Fruit fly (Drosophila melanogaster) whole organism, embryonic: ENCODE data around the gene Fit2.

Source experiments
- Atf3 ChIP-seq: fragments of 200-800 bp; sonication (Bioruptor generic); optimal IDR thresholded peaks from 3 replicates; lab custom pipeline; 2016; ENCODE audit warnings: missing biosample characterization, missing genetic modification characterization
- C15 ChIP-seq: fragments of 200-800 bp; sonication (Bioruptor generic); IDR thresholded peaks from 3 replicates; pipeline ENCODE4 v1.3.6; 2022; ENCODE audit warnings: missing biosample characterization, missing genetic modification characterization
- CG10321 ChIP-seq: fragments of 200-800 bp; sonication (Bioruptor generic); IDR thresholded peaks from 2 replicates; pipeline ENCODE4 v1.3.6; 2022; ENCODE audit warnings: missing biosample characterization, missing genetic modification characterization
- CG11247 ChIP-seq: fragments of 200-800 bp; sonication (Bioruptor generic); IDR thresholded peaks from 2 replicates; pipeline ENCODE4 v1.3.6; 2022; ENCODE audit warnings: missing biosample characterization, missing genetic modification characterization
- CG11456 ChIP-seq: fragments of 200-800 bp; sonication (Bioruptor generic); IDR thresholded peaks from 3 replicates; pipeline ENCODE4 v1.3.6; 2022; ENCODE audit warnings: missing biosample characterization, missing genetic modification characterization
- CG12219 ChIP-seq: fragments of 200-800 bp; sonication (Bioruptor generic); optimal IDR thresholded peaks from 3 replicates; lab custom pipeline; 2018; ENCODE audit warnings: missing biosample characterization, mild to moderate bottlenecking, missing genetic modification characterization
- CG12744 ChIP-seq: fragments of 200-800 bp; sonication (Bioruptor generic); optimal IDR thresholded peaks from 2 replicates; lab custom pipeline; 2016; ENCODE audit warnings: missing biosample characterization, missing genetic modification characterization
- CG13894 ChIP-seq: fragments of 200-800 bp; sonication (Bioruptor generic); optimal IDR thresholded peaks from 3 replicates; lab custom pipeline; 2018; ENCODE audit warnings: missing biosample characterization, mild to moderate bottlenecking, missing genetic modification characterization, moderate library complexity
- CG1603 ChIP-seq: fragments of 200-800 bp; sonication (Bioruptor generic); optimal IDR thresholded peaks from 2 replicates; lab custom pipeline; 2019; ENCODE audit warnings: missing biosample characterization, mild to moderate bottlenecking, missing genetic modification characterization, moderate library complexity
- CG17385 ChIP-seq: fragments of 200-800 bp; sonication (Bioruptor generic); optimal IDR thresholded peaks from 3 replicates; lab custom pipeline; 2018; ENCODE audit warnings: missing biosample characterization, mild to moderate bottlenecking, missing genetic modification characterization
- CG17612 ChIP-seq: fragments of 200-800 bp; sonication (Bioruptor generic); IDR thresholded peaks from 2 replicates; pipeline ENCODE4 v1.3.6; 2022; ENCODE audit warnings: missing biosample characterization, missing genetic modification characterization
- CG42726 ChIP-seq: fragments of 200-800 bp; sonication (Bioruptor generic); IDR thresholded peaks from 2 replicates; pipeline ENCODE4 v1.3.6; 2022; ENCODE audit warnings: missing biosample characterization, missing genetic modification characterization; ENCODE audit not compliant: partially characterized antibody
- CG6854 ChIP-seq: fragments of 200-800 bp; sonication (Bioruptor generic); optimal IDR thresholded peaks from 3 replicates; lab custom pipeline; 2017; ENCODE audit warnings: missing biosample characterization, mild to moderate bottlenecking, missing genetic modification characterization
- CG7786 ChIP-seq: fragments of 200-800 bp; sonication (Bioruptor generic); optimal IDR thresholded peaks from 2 replicates; lab custom pipeline; 2016; ENCODE audit warnings: missing biosample characterization, missing genetic modification characterization
- CG9437 ChIP-seq: fragments of 200-800 bp; sonication (Bioruptor generic); optimal IDR thresholded peaks from 2 replicates; lab custom pipeline; 2018; ENCODE audit warnings: missing biosample characterization, mild to moderate bottlenecking, missing genetic modification characterization
- CG9727 ChIP-seq: fragments of 200-800 bp; sonication (Bioruptor generic); optimal IDR thresholded peaks from 3 replicates; lab custom pipeline; 2017; ENCODE audit warnings: missing biosample characterization, mild to moderate bottlenecking, missing genetic modification characterization
- Elba2 ChIP-seq: fragments of 200-800 bp; sonication (Bioruptor generic); optimal IDR thresholded peaks from 3 replicates; lab custom pipeline; 2016; ENCODE audit warnings: missing biosample characterization, missing genetic modification characterization
- HLHmδ ChIP-seq: fragments of 200-800 bp; sonication (Bioruptor generic); optimal IDR thresholded peaks from 2 replicates; lab custom pipeline; 2018; ENCODE audit warnings: missing biosample characterization, mild to moderate bottlenecking, missing genetic modification characterization, moderate library complexity
- HmgZ ChIP-seq: fragments of 200-800 bp; sonication (Bioruptor generic); optimal IDR thresholded peaks from 2 replicates; lab custom pipeline; 2018; ENCODE audit warnings: missing biosample characterization, mild to moderate bottlenecking, missing genetic modification characterization
- Hsf ChIP-seq: fragments of 200-800 bp; sonication (Bioruptor generic); optimal IDR thresholded peaks from 3 replicates; lab custom pipeline; 2016; ENCODE audit warnings: missing biosample characterization, missing genetic modification characterization
- Mad ChIP-seq: fragments of 200-800 bp; sonication (Bioruptor generic); optimal IDR thresholded peaks from 2 replicates; lab custom pipeline; 2016; ENCODE audit warnings: missing biosample characterization, missing genetic modification characterization
- Max ChIP-seq: fragments of 200-800 bp; sonication (Bioruptor generic); optimal IDR thresholded peaks from 2 replicates; lab custom pipeline; 2016; ENCODE audit warnings: missing biosample characterization, mild to moderate bottlenecking, missing genetic modification characterization
- Sin3A ChIP-seq: fragments of >200 bp; optimal IDR thresholded peaks from 2 replicates; lab custom pipeline; 2018
- Sox100B ChIP-seq: fragments of 200-800 bp; sonication (Bioruptor generic); optimal IDR thresholded peaks from 3 replicates; lab custom pipeline; 2018; ENCODE audit warnings: missing biosample characterization, mild to moderate bottlenecking, missing genetic modification characterization
- Stat92E ChIP-seq, 3 experiments: fragments of >200 bp in 2 of 3; fragments of 200-800 bp in 1 of 3; sonication (Bioruptor generic) in 1 of 3; optimal IDR thresholded peaks; 2 replicates each; lab custom pipeline; 2017 to 2019; ENCODE audit warnings: missing biosample characterization in 3 of 3, missing genetic modification characterization in 3 of 3, mild to moderate bottlenecking in 1 of 3, moderate library complexity in 1 of 3
- TFAM ChIP-seq: fragments of 200-800 bp; sonication (Bioruptor generic); optimal IDR thresholded peaks from 2 replicates; lab custom pipeline; 2017; ENCODE audit warnings: missing biosample characterization, missing genetic modification characterization, inconsistent platforms
- ara ChIP-seq: fragments of 200-800 bp; sonication (Bioruptor generic); IDR thresholded peaks from 2 replicates; pipeline ENCODE4 v1.3.6; 2022; ENCODE audit warnings: missing biosample characterization, missing genetic modification characterization
- bowl ChIP-seq: fragments of 200-800 bp; sonication (Bioruptor generic); IDR thresholded peaks from 2 replicates; pipeline ENCODE4 v1.3.6; 2022; ENCODE audit warnings: missing biosample characterization, missing genetic modification characterization
- cato ChIP-seq: fragments of 200-800 bp; sonication (Bioruptor generic); optimal IDR thresholded peaks from 2 replicates; lab custom pipeline; 2016; ENCODE audit warnings: missing biosample characterization, missing genetic modification characterization, borderline replicate concordance
- crp ChIP-seq, 2 experiments: fragments of 200-800 bp; sonication (Bioruptor generic); optimal IDR thresholded peaks; 2 replicates in 1 of 2; 3 replicates in 1 of 2; lab custom pipeline; 2017; ENCODE audit warnings: missing biosample characterization in 2 of 2, missing genetic modification characterization in 2 of 2, mild to moderate bottlenecking in 1 of 2, moderate library complexity in 1 of 2
- cwo ChIP-seq: fragments of 200-800 bp; sonication (Bioruptor generic); optimal IDR thresholded peaks from 3 replicates; lab custom pipeline; 2017; ENCODE audit warnings: missing biosample characterization, missing genetic modification characterization, mild to moderate bottlenecking, moderate library complexity, missing genetic modification reagents
- dan ChIP-seq: fragments of 200-800 bp; sonication (Bioruptor generic); IDR thresholded peaks from 2 replicates; pipeline ENCODE4 v1.3.6; 2022; ENCODE audit warnings: missing biosample characterization, missing genetic modification characterization
- fd96Cb ChIP-seq: fragments of 200-800 bp; sonication (Bioruptor generic); optimal IDR thresholded peaks from 2 replicates; lab custom pipeline; 2018; ENCODE audit warnings: missing biosample characterization, mild to moderate bottlenecking, missing genetic modification characterization, moderate library complexity
- gt ChIP-seq: fragments of 200-800 bp; sonication (Bioruptor generic); IDR thresholded peaks from 2 replicates; pipeline ENCODE4 v1.3.6; 2022; ENCODE audit warnings: missing biosample characterization, missing genetic modification characterization
- h ChIP-seq: fragments of >200 bp; optimal IDR thresholded peaks from 2 replicates; lab custom pipeline; 2017
- hb ChIP-seq: fragments of 200-800 bp; sonication (Bioruptor generic); IDR thresholded peaks from 3 replicates; pipeline ENCODE4 v1.3.6; 2022; ENCODE audit warnings: missing biosample characterization, missing genetic modification characterization; ENCODE audit not compliant: partially characterized antibody
- inv ChIP-seq: fragments of 200-800 bp; sonication (Bioruptor generic); IDR thresholded peaks from 2 replicates; pipeline ENCODE4 v1.3.6; 2022; ENCODE audit warnings: missing biosample characterization, missing genetic modification characterization; ENCODE audit not compliant: partially characterized antibody
- jumu ChIP-seq: fragments of 200-800 bp; sonication (Bioruptor generic); optimal IDR thresholded peaks from 3 replicates; lab custom pipeline; 2016; ENCODE audit warnings: missing biosample characterization, missing genetic modification characterization
- knrl ChIP-seq: fragments of 200-800 bp; sonication (Bioruptor generic); IDR thresholded peaks from 3 replicates; pipeline ENCODE4 v1.3.6; 2022; ENCODE audit warnings: missing biosample characterization, missing genetic modification characterization; ENCODE audit not compliant: partially characterized antibody
- lab ChIP-seq: fragments of 200-800 bp; sonication (Bioruptor generic); optimal IDR thresholded peaks from 3 replicates; lab custom pipeline; 2017; ENCODE audit warnings: missing biosample characterization, missing genetic modification characterization, mild to moderate bottlenecking, moderate library complexity, missing genetic modification reagents
- mirr ChIP-seq: fragments of 200-800 bp; sonication (Bioruptor generic); optimal IDR thresholded peaks from 3 replicates; lab custom pipeline; 2018; ENCODE audit warnings: missing biosample characterization, mild to moderate bottlenecking, missing genetic modification characterization
- nerfin-1 ChIP-seq: fragments of 200-800 bp; sonication (Bioruptor generic); optimal IDR thresholded peaks from 3 replicates; lab custom pipeline; 2019; ENCODE audit warnings: missing biosample characterization, mild to moderate bottlenecking, missing genetic modification characterization, moderate library complexity
- pfk ChIP-seq: fragments of 200-800 bp; sonication (Bioruptor generic); optimal IDR thresholded peaks from 2 replicates; lab custom pipeline; 2018; ENCODE audit warnings: missing biosample characterization, mild to moderate bottlenecking, missing genetic modification characterization, moderate library complexity
- psq ChIP-seq: fragments of 200-800 bp; sonication (Bioruptor generic); optimal IDR thresholded peaks from 2 replicates; lab custom pipeline; 2017; ENCODE audit warnings: missing biosample characterization, missing genetic modification characterization
- pum ChIP-seq: fragments of 200-800 bp; sonication (Bioruptor generic); optimal IDR thresholded peaks from 2 replicates; lab custom pipeline; 2016; ENCODE audit warnings: missing biosample characterization, missing genetic modification characterization
- pzg ChIP-seq: fragments of 200-800 bp; sonication (Bioruptor generic); optimal IDR thresholded peaks from 3 replicates; lab custom pipeline; 2018; ENCODE audit warnings: missing biosample characterization, mild to moderate bottlenecking, missing genetic modification characterization, moderate library complexity
- schlank ChIP-seq: fragments of 200-800 bp; sonication (Bioruptor generic); optimal IDR thresholded peaks from 2 replicates; lab custom pipeline; 2018; ENCODE audit warnings: missing biosample characterization, mild to moderate bottlenecking, missing genetic modification characterization
- tna ChIP-seq: fragments of 200-800 bp; sonication (Bioruptor generic); IDR thresholded peaks from 2 replicates; pipeline ENCODE4 v1.3.6; 2022; ENCODE audit warnings: missing biosample characterization, missing genetic modification characterization; ENCODE audit not compliant: partially characterized antibody
- toy ChIP-seq: fragments of 200-800 bp; sonication (Bioruptor generic); IDR thresholded peaks from 2 replicates; pipeline ENCODE4 v1.3.6; 2022; ENCODE audit warnings: missing biosample characterization, missing genetic modification characterization
- trem ChIP-seq: fragments of 200-800 bp; optimal IDR thresholded peaks from 3 replicates; lab custom pipeline; 2019; ENCODE audit warnings: missing biosample characterization, mild to moderate bottlenecking, missing genetic modification characterization, moderate library complexity
- wor ChIP-seq: fragments of 200-800 bp; sonication (Bioruptor generic); IDR thresholded peaks from 2 replicates; pipeline ENCODE4 v1.3.6; 2022; ENCODE audit warnings: missing biosample characterization, missing genetic modification characterization

Fit2 gene

DNA sequence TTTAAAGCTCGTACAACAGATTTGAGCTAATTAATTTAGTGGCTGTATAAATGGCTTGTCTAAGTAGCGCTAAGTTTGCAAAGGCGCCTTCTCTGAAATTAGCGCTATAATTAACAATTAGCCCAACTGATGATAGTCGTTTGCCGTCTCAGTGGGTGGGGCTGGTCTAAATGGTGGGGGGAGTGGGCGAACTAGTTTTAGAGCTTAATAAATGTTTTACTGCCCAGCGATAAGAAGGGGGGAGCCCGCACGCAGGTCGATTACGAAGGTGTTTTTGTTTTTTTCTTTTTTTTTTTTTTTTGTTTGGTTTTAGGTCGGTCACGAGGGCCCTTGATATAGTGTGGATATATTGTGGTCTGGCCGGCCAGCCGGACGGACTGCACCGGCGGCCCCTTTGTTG is 23.1 kb upstream of the Fit2 start (continued):
- TF ChIP-seq C15 (GFP tag; lab: Robert Waterston, UW), result no peak
- TF ChIP-seq jumu, result no peak
- no peak for TF ChIP-seq cato (GFP tag; lab: Kevin White, UChicago)
- no peak for TF ChIP-seq bowl
- no peak for TF ChIP-seq crp (GFP tag; optimal IDR thresholded peaks at IDR 0.05; lab: Kevin White, UChicago)
- peak; percentile 77 for TF ChIP-seq CG13894 (tag; lab: Kevin White, UChicago)
- no peak for TF ChIP-seq pum (GFP tag; lab: Kevin White, UChicago)
- TF ChIP-seq Stat92E (GFP tag; optimal IDR thresholded peaks at IDR 0.05; lab: Kevin White, UChicago), result no peak
- peak; percentile 32 for TF ChIP-seq HmgZ
- TF ChIP-seq ara (GFP tag; lab: Robert Waterston, UW), result no peak
- no peak for TF ChIP-seq trem (tag; lab: Kevin White, UChicago)
- no peak for TF ChIP-seq CG7786
- TF ChIP-seq CG12744 (GFP tag; lab: Kevin White, UChicago), result no peak
- no peak for TF ChIP-seq Hsf
- no peak for TF ChIP-seq CG11247 (GFP tag; lab: Robert Waterston, UW)
- no peak for TF ChIP-seq nerfin-1
- peak; percentile 20 for TF ChIP-seq lab (GFP tag; lab: Kevin White, UChicago)
- TF ChIP-seq HLHmδ, result no peak
- no peak for TF ChIP-seq Sox100B
- no peak for TF ChIP-seq psq (GFP tag; lab: Kevin White, UChicago)
- TF ChIP-seq h (lab: Kevin White, UChicago), result no peak
- no peak for TF ChIP-seq knrl (GFP tag; lab: Robert Waterston, UW)
- no peak for TF ChIP-seq CG9727 (GFP tag; lab: Kevin White, UChicago)
- TF ChIP-seq fd96Cb (tag; lab: Kevin White, UChicago), result no peak
- TF ChIP-seq dan (GFP tag; lab: Robert Waterston, UW), result no peak
- no peak for TF ChIP-seq CG1603 (tag; lab: Kevin White, UChicago)
- TF ChIP-seq Sin3A (lab: Kevin White, UChicago), result no peak
- no peak for TF ChIP-seq CG17385
- TF ChIP-seq pfk, result no peak
- TF ChIP-seq CG10321 (GFP tag; lab: Robert Waterston, UW), result no peak
- TF ChIP-seq pzg (GFP tag; lab: Kevin White, UChicago), result no peak
- TF ChIP-seq cwo (GFP tag; lab: Kevin White, UChicago), result peak; percentile 69
- TF ChIP-seq TFAM (GFP tag; lab: Kevin White, UChicago), result no peak
- no peak for TF ChIP-seq CG6854 (GFP tag; lab: Kevin White, UChicago)
- no peak for TF ChIP-seq Max (GFP tag; lab: Kevin White, UChicago)
- TF ChIP-seq toy (GFP tag; lab: Robert Waterston, UW), result no peak
- 0 out of 3 replicates have a peak, but pooled peaks have one; percentile 20 for TF ChIP-seq hb (GFP tag; lab: Robert Waterston, UW)
- TF ChIP-seq gt (GFP tag; lab: Robert Waterston, UW), result no peak
- no peak for TF ChIP-seq Elba2 (GFP tag; lab: Kevin White, UChicago)
- TF ChIP-seq schlank (tag; lab: Kevin White, UChicago), result peak; percentile 13
- TF ChIP-seq CG12219, result no peak
- TF ChIP-seq CG42726 (GFP tag; lab: Robert Waterston, UW), result no peak
- 0 out of 3 replicates have a peak, but pooled peaks have one; percentile 11 for TF ChIP-seq CG11456 (GFP tag; lab: Robert Waterston, UW)
- no peak for TF ChIP-seq CG9437 (GFP tag; lab: Kevin White, UChicago)
- no peak for TF ChIP-seq CG17612 (GFP tag; lab: Robert Waterston, UW)
- TF ChIP-seq inv (GFP tag; lab: Robert Waterston, UW), result no peak
- TF ChIP-seq Mad (GFP tag; lab: Kevin White, UChicago), result no peak
- TF ChIP-seq tna (GFP tag; lab: Robert Waterston, UW), result no peak
- TF ChIP-seq wor (GFP tag; lab: Robert Waterston, UW), result no peak
- peak; percentile 76 for TF ChIP-seq mirr (GFP tag; lab: Kevin White, UChicago)
- no peak for TF ChIP-seq Atf3 (GFP tag; lab: Kevin White, UChicago)
